Fruit fly (Drosophila melanogaster): ENCODE data around the gene GILT1.
A peak's percentile ranks its signal among the peaks of the same experiment; 100 is the strongest.

Gene GILT1

dm6 chr3R:13366561-13367518 is 34.8 kb downstream of the GILT1 start, which contains the start of gene Elp6:
TSS of gene Elp6 (minus strand) at chr3R:13366910.
- TF ChIP-seq psq (optimal IDR thresholded peaks at IDR 0.05) (no peak), CG8478 (optimal IDR thresholded peaks at IDR 0.05) (no peak), usp (GFP tag; optimal IDR thresholded peaks at IDR 0.05) (no peak), pan (optimal IDR thresholded peaks at IDR 0.05) (no peak), Dll (optimal IDR thresholded peaks at IDR 0.05) (no peak), EcR (GFP tag; optimal IDR thresholded peaks at IDR 0.05) (no peak)

DNA sequence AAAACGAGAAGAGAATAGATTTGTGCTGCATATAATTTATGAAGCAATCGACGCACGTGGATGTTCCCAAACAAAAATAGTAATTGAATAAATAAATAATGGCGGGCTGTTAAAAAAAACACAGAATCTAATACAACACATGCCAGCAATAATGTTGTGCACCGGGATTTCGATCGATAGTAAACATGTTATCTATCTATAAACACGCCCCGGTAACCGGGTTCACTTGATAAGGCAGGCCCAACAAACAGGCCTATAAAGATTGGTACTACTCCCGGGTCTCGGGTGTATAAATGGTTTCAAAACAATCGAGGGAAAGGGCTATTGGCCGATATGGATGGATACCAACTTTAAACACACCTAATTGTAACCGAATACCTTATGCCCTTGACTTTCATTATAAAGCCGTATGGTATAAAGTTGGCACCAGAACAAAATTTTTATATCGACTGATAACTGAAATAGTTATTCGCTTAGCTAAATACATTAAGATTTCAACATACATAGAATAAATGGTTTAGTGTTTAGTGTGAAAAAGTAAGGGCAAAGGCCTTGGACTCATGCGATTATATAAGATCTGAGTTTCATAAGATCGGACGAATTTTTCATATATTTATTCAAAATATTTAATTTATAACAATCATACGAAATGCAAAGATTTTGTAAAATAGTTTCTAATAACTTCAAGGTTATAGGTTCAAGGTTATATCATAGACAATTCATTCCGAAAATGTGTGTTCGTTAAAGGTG is 35.8 kb downstream of the GILT1 start:
- no peak for TF ChIP-seq psq (optimal IDR thresholded peaks at IDR 0.05)
- no peak for TF ChIP-seq usp (GFP tag; optimal IDR thresholded peaks at IDR 0.05)
- no peak for TF ChIP-seq pan (optimal IDR thresholded peaks at IDR 0.05)
- TF ChIP-seq CG8478 (optimal IDR thresholded peaks at IDR 0.05), result no peak
- TF ChIP-seq Dll (optimal IDR thresholded peaks at IDR 0.05), result no peak
- TF ChIP-seq EcR (GFP tag; optimal IDR thresholded peaks at IDR 0.05), result no peak

DNA sequence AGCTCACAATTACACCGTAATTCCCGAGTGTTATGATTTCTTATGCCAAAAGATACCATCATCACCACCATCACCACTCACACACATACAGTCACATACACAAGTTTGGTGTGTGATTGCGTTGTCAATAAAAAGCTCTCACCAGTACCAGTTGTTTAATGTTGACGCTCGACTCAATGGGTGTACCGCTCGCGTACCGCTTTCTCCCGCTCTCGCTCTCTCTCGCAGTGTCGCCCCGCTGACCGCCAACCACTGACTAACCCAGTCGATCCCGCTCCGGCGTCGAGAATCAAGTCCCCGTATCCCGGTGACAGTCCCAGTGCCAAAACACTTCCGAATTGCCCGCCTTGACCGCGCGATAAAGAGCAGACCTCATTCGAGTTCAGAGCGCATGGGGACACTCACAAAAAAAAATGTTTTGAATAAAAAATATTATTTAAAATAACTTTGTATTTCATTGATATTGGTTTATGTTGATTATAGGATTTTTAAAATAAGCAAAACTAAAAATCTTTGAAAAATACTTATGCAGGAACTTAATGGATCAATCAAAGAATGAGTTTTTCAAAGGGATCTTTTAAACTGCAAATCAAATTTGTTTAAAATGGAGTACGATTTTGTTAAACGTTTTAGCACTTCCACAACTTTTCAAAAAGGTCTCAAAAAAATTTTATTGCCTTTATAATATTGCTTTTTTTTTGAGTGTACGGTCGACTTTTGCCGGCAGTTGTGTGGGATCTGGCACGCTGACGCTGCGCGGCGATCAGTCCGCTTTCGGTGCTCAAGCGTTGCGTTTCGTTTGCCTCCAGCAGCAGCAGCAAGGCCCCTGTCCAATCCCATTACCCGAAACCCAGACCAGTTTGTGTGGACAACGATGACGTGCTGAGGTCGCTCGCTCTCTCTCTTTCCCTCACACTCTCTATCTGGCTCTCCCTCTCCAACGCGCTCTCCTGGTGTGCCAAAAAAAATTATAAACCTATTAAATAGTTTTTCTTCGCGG is 37.2 kb downstream of the GILT1 start, which contains the start of gene Dic1:
TSS of gene Dic1 (plus strand) at position 764 of the 1,000 bp plus-strand sequence.
- TF ChIP-seq Dll (optimal IDR thresholded peaks at IDR 0.05) (peak; percentile 90), usp (GFP tag; optimal IDR thresholded peaks at IDR 0.05) (no peak)

DNA sequence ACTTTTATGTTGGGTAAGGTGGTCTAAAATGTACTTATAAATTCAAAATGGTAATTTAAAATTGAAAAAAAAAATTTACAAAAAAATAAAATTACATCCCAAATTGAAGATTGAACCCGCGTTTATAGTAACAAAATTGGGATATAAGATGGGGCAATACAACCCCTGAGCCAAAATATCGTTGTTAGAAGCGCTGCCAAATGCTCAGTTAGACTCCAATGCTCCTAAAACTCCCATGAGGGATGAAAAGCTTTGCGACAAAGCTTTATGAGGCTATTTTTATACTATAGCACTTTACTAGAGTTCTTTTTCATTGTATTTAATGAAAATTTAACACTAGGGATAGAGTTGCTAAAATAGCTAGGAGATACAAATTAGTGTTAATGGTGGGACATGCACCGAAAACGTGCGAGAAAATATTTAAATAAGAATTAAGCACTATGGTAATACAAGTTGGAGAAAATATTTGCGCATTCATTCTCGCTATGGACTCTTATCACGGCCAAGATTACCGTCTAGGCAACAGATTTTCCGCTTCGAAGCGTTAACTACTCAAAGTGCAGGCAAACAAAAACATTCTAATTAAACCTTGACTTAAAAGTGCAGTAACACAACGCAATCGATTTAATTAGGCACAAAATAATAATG is 38.2 kb downstream of the GILT1 start:
- TF ChIP-seq Dll (optimal IDR thresholded peaks at IDR 0.05), result no peak
- no peak for TF ChIP-seq usp (GFP tag; optimal IDR thresholded peaks at IDR 0.05)
- no peak for TF ChIP-seq pan (optimal IDR thresholded peaks at IDR 0.05)
- no peak for TF ChIP-seq CG8478 (optimal IDR thresholded peaks at IDR 0.05)
- TF ChIP-seq EcR (GFP tag; optimal IDR thresholded peaks at IDR 0.05), result no peak
- no peak for TF ChIP-seq psq (optimal IDR thresholded peaks at IDR 0.05)

dm6 chr3R:13360108-13360507 is 41.6 kb downstream of the GILT1 start:
- no peak for TF ChIP-seq EcR (GFP tag; optimal IDR thresholded peaks at IDR 0.05)
- TF ChIP-seq psq (optimal IDR thresholded peaks at IDR 0.05), result no peak
- no peak for TF ChIP-seq CG8478 (optimal IDR thresholded peaks at IDR 0.05)
- TF ChIP-seq Dll (optimal IDR thresholded peaks at IDR 0.05), result no peak
- TF ChIP-seq pan (optimal IDR thresholded peaks at IDR 0.05), result no peak
- no peak for TF ChIP-seq usp (GFP tag; optimal IDR thresholded peaks at IDR 0.05)

dm6 chr3R:13356960-13357359 is 44.7 kb downstream of the GILT1 start:
- TF ChIP-seq CG8478 (optimal IDR thresholded peaks at IDR 0.05) (no peak), EcR (GFP tag; optimal IDR thresholded peaks at IDR 0.05) (no peak), Dll (optimal IDR thresholded peaks at IDR 0.05) (no peak), psq (optimal IDR thresholded peaks at IDR 0.05) (no peak), usp (GFP tag; optimal IDR thresholded peaks at IDR 0.05) (no peak), pan (optimal IDR thresholded peaks at IDR 0.05) (no peak)

DNA sequence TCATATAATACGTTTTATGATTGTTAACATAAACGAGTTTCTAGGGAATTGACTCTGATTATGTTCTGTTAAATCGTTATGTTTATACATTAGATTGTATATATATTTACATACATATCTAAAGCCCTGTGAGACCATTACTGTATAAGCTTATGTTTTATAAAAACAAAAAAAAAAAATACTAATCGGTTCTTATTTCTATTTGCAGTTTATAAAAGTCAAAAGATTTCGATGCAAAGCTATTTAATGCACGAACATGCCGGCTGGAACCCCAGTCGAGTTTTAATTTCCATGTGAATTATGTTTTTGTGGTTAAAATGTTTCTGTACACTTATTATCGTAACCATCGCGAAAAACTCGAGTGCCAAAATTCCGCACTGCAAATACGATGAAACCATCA is 48.3 kb downstream of the GILT1 start, which contains the start of gene mthl12:
TSS of gene mthl12 (plus strand) at position 301 of the 400 bp plus-strand sequence.
- TF ChIP-seq psq (optimal IDR thresholded peaks at IDR 0.05) (no peak), CG8478 (optimal IDR thresholded peaks at IDR 0.05) (no peak), EcR (GFP tag; optimal IDR thresholded peaks at IDR 0.05) (no peak), pan (optimal IDR thresholded peaks at IDR 0.05) (no peak), usp (GFP tag; optimal IDR thresholded peaks at IDR 0.05) (no peak), Dll (optimal IDR thresholded peaks at IDR 0.05) (no peak)

Data from whole organism.